Fruit fly (Drosophila melanogaster): ENCODE data around the gene Six4.

Six4 gene

DNA sequence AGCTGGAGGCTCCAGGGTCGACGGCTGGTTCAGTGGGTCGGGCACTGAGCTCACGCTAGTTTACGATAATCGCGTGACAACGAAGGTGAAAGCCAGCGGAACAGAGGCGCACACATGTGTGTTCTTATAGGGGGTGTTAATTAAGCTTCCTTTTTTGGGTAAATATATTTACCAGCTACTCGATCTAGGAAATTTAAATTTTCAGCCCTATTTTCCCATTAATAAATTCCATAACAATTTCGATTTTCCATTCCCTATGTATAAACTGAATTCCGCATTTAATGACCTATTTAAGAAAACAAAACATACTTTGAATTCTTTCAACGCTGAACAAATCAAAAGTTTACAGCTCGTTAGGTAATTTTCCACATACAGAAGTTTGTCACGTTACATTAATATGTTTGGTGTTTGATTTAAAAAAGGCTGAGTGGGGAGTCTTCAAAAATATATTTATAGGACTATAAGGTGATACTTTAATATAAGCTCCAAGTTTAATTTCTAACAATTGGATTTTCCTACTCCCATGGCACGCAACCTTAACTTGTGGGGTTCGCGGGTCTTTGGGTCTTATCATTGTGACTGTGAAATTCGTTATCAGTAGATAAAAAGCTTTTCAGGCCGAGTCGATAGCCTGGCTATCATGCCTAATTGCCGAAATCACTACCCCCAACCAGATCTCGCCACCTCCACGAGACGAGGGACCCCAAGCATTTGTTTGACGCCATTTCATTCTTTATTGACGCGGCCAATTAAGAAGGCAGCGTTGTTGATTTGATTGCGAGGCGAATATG lies 44.7 kb upstream of the Six4 start, which contains the start of gene CG13255 (continued):
- no peak for TF ChIP-seq dm (GFP tag; optimal IDR thresholded peaks at IDR 0.05)
- TF ChIP-seq CG42726 (GFP tag; IDR thresholded peaks at IDR 0.05; ENCODE audit: partially characterized antibody) = no peak
- no peak for TF ChIP-seq Nf-YA (GFP tag; IDR thresholded peaks at IDR 0.05)
- TF ChIP-seq cwo (GFP tag; optimal IDR thresholded peaks at IDR 0.05) = peak; percentile 78
- no peak for TF ChIP-seq CG16813 (GFP tag; IDR thresholded peaks at IDR 0.05; ENCODE audit: partially characterized antibody)
- no peak for TF ChIP-seq CG7271 (tag; optimal IDR thresholded peaks at IDR 0.05)
- TF ChIP-seq Mrtf (GFP tag; IDR thresholded peaks at IDR 0.05) = no peak
- TF ChIP-seq Fer2 (tag; optimal IDR thresholded peaks at IDR 0.05) = no peak
- TF ChIP-seq CG17328 (GFP tag; IDR thresholded peaks at IDR 0.05) = no peak
- no peak for TF ChIP-seq CG17359 (tag; optimal IDR thresholded peaks at IDR 0.05)
- TF ChIP-seq Jarid2 (GFP tag; optimal IDR thresholded peaks at IDR 0.05) = peak; percentile 5
- no peak for TF ChIP-seq Sry-δ (GFP tag; optimal IDR thresholded peaks at IDR 0.05)
- TF ChIP-seq CG9817 (tag; optimal IDR thresholded peaks at IDR 0.05) = peak; percentile 18
- TF ChIP-seq Hand (GFP tag; optimal IDR thresholded peaks at IDR 0.05) = peak; percentile 43
- no peak for TF ChIP-seq abd-A (tag; optimal IDR thresholded peaks at IDR 0.05)
- TF ChIP-seq CG9215 (GFP tag; IDR thresholded peaks at IDR 0.05) = peak; percentile 36; the same call in 1 of the 2 replicates
- TF ChIP-seq CG4854 (GFP tag; optimal IDR thresholded peaks at IDR 0.05) = no peak
- TF ChIP-seq CG8478 (optimal IDR thresholded peaks at IDR 0.05) = no peak
- TF ChIP-seq CG8388 (GFP tag; optimal IDR thresholded peaks at IDR 0.05) = peak; percentile 21
- TF ChIP-seq CG12155 (GFP tag; optimal IDR thresholded peaks at IDR 0.05) = peak; percentile 29
- TF ChIP-seq shn (GFP tag; optimal IDR thresholded peaks at IDR 0.05) = peak; percentile 1
- TF ChIP-seq CG7928 (GFP tag; optimal IDR thresholded peaks at IDR 0.05) = no peak
- no peak for TF ChIP-seq lbe (GFP tag; optimal IDR thresholded peaks at IDR 0.05)
- TF ChIP-seq Rfx (GFP tag; IDR thresholded peaks at IDR 0.05) = peak; percentile 60
- no peak for TF ChIP-seq jing (GFP tag; optimal IDR thresholded peaks at IDR 0.05)
- no peak for TF ChIP-seq CG15479 (GFP tag; optimal IDR thresholded peaks at IDR 0.05)
- TF ChIP-seq bowl (GFP tag; IDR thresholded peaks at IDR 0.05) = no peak
- peak; percentile 78; the same call in 2 of the 3 replicates for TF ChIP-seq CG11456 (GFP tag; IDR thresholded peaks at IDR 0.05)
- TF ChIP-seq usp (GFP tag; optimal IDR thresholded peaks at IDR 0.05) = no peak
- TF ChIP-seq disco-r (GFP tag; optimal IDR thresholded peaks at IDR 0.05) = no peak
- TF ChIP-seq CG6272 (GFP tag; IDR thresholded peaks at IDR 0.05) = no peak
- peak; percentile 42 for TF ChIP-seq phol (tag; optimal IDR thresholded peaks at IDR 0.05)
- no peak for TF ChIP-seq CG3847 (GFP tag; IDR thresholded peaks at IDR 0.05)
- TF ChIP-seq dati (GFP tag; IDR thresholded peaks at IDR 0.05) = no peak
- no peak for TF ChIP-seq lov (optimal IDR thresholded peaks at IDR 0.05)
- TF ChIP-seq lov (GFP tag; IDR thresholded peaks at IDR 0.05) = no peak
- no peak for TF ChIP-seq Dll (GFP tag; IDR thresholded peaks at IDR 0.05; ENCODE audit: partially characterized antibody)
- no peak for TF ChIP-seq ato (GFP tag; IDR thresholded peaks at IDR 0.05; ENCODE audit: partially characterized antibody)
- no peak for TF ChIP-seq CG11560 (tag; IDR thresholded peaks at IDR 0.05)
- no peak for TF ChIP-seq hth (optimal IDR thresholded peaks at IDR 0.05)
- TF ChIP-seq CG9797 (GFP tag; optimal IDR thresholded peaks at IDR 0.05) = no peak
- TF ChIP-seq mam (GFP tag; optimal IDR thresholded peaks at IDR 0.05) = peak; percentile 61
- no peak for TF ChIP-seq CG17186 (GFP tag; optimal IDR thresholded peaks at IDR 0.05)
- peak; percentile 95 for TF ChIP-seq sug (tag; optimal IDR thresholded peaks at IDR 0.05)
- no peak for TF ChIP-seq MESR4 (GFP tag; optimal IDR thresholded peaks at IDR 0.05)
- TF ChIP-seq CG10565 (GFP tag; optimal IDR thresholded peaks at IDR 0.05) = no peak
- TF ChIP-seq da (GFP tag; optimal IDR thresholded peaks at IDR 0.05) = no peak
- TF ChIP-seq ftz-f1 (GFP tag; optimal IDR thresholded peaks at IDR 0.05) = no peak
- TF ChIP-seq Gug (GFP tag; IDR thresholded peaks at IDR 0.05) = no peak; the same call in 3 of the 4 replicates
- no peak for TF ChIP-seq CG10321 (GFP tag; IDR thresholded peaks at IDR 0.05)
- TF ChIP-seq gfzf (GFP tag; optimal IDR thresholded peaks at IDR 0.05) = no peak

Measured in whole organism, embryonic.